Worm (Caenorhabditis elegans): ENCODE results near the gene W06H8.6.
A peak's percentile ranks its signal among the peaks of the same experiment; 100 is the strongest.

Gene W06H8.6

DNA sequence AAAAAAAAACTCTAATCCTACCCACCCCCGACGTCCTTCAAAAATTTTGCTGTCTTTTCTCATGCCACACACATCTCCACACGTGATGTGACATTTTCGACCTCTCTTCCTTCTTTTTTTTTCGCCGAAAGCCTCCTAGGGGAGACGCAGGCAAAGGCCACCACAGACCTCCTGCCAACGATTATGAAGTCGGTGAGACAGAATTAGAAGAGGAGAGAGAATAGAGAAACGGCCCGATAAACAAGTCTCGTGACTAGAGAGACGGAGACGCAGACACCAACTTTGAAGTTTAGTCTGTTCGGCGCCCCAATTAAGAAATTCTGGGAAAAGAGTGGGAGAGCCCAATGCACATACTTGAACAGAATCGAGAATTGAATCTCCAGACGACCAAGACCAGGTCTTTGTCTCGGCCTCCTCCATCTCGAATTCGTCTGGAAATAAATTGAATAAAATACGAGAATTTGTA, 2.3 kb downstream of the W06H8.6 start (continued):
- TF ChIP-seq T26A5.8 (tag; optimal IDR thresholded peaks at IDR 0.05) (no peak), ama-1 (optimal IDR thresholded peaks at IDR 0.05) (peak; percentile 58), ama-1 (GFP tag; optimal IDR thresholded peaks at IDR 0.05) (peak; percentile 70 to 81), hmg-1.2 (GFP tag; IDR thresholded peaks at IDR 0.05) (peak; percentile 82), F37B4.10 (GFP tag; IDR thresholded peaks at IDR 0.05) (peak; percentile 84; the same call in 1 of the 2 replicates), F23B12.7 (tag; optimal IDR thresholded peaks at IDR 0.05; ENCODE audit: insufficient read depth) (peak; percentile 31), die-1 (tag; optimal IDR thresholded peaks at IDR 0.05) (no peak), T07F8.4 (tag; optimal IDR thresholded peaks at IDR 0.05) (peak; percentile 17), ZK185.1 (tag; optimal IDR thresholded peaks at IDR 0.05; ENCODE audit: poor library complexity, severe bottlenecking) (peak; percentile 80), snpc-4 (GFP tag; optimal IDR thresholded peaks at IDR 0.05) (peak; percentile 9), snpc-4 (tag; optimal IDR thresholded peaks at IDR 0.05) (peak in 3 of 4 experiments; percentile 68 to 79 (median 74)), fkh-3 (tag; optimal IDR thresholded peaks at IDR 0.05) (no peak), bed-2 (GFP tag; IDR thresholded peaks at IDR 0.05) (no peak), unc-130 (GFP tag; optimal IDR thresholded peaks at IDR 0.05) (no peak), nfyb-1 (GFP tag; IDR thresholded peaks at IDR 0.05) (peak; percentile 93), madf-3 (GFP tag; IDR thresholded peaks at IDR 0.05) (0 out of 2 replicates have a peak, but pooled peaks have one; percentile 11), dox-1 (GFP tag; IDR thresholded peaks at IDR 0.05) (peak; percentile 89), tbp1 (GFP tag; optimal IDR thresholded peaks at IDR 0.05) (peak; percentile 61), snpc-1.1 (tag; optimal IDR thresholded peaks at IDR 0.05; ENCODE audit: insufficient read depth) (no peak), aptf-2 (GFP tag; conservative IDR thresholded peaks at IDR 0.05) (no peak), nfya-1 (tag; optimal IDR thresholded peaks at IDR 0.05; ENCODE audit: borderline replicate concordance, insufficient read depth) (no peak), tlf-1 (GFP tag; optimal IDR thresholded peaks at IDR 0.05) (peak; percentile 83), cebp-1 (GFP tag; IDR thresholded peaks at IDR 0.05) (peak; percentile 79), cebp-1 (tag; optimal IDR thresholded peaks at IDR 0.05) (peak; percentile 94), K11D2.4 (GFP tag; IDR thresholded peaks at IDR 0.05) (peak; percentile 92), madf-8 (GFP tag; conservative IDR thresholded peaks at IDR 0.05) (no peak), F10E7.11 (tag; optimal IDR thresholded peaks at IDR 0.05) (no peak), ceh-40 (GFP tag; IDR thresholded peaks at IDR 0.05) (no peak), cebp-2 (GFP tag; IDR thresholded peaks at IDR 0.05) (peak; percentile 88; the same call in 1 of the 2 replicates), madf-10 (tag; optimal IDR thresholded peaks at IDR 0.05) (peak; percentile 98), nhr-90 (tag; optimal IDR thresholded peaks at IDR 0.05) (peak; percentile 83), mes-4 (tag; optimal IDR thresholded peaks at IDR 0.05) (no peak), ets-4 (GFP tag; optimal IDR thresholded peaks at IDR 0.05) (no peak), somi-1 (GFP tag; optimal IDR thresholded peaks at IDR 0.05) (peak; percentile 93), C06A6.2 (GFP tag; conservative IDR thresholded peaks at IDR 0.05) (peak; percentile 89), snpc-1.3 (tag; optimal IDR thresholded peaks at IDR 0.05; ENCODE audit: insufficient read depth) (no peak), K12H6.12 (tag; optimal IDR thresholded peaks at IDR 0.05) (peak; percentile 96), ztf-22 (GFP tag; optimal IDR thresholded peaks at IDR 0.05) (peak; percentile 57), lag-1 (GFP tag; IDR thresholded peaks at IDR 0.05) (no peak), egl-44 (GFP tag; IDR thresholded peaks at IDR 0.05) (peak; percentile 83), ceh-79 (tag; optimal IDR thresholded peaks at IDR 0.05) (no peak), hmg-20 (GFP tag; IDR thresholded peaks at IDR 0.05) (peak; percentile 58; the same call in 1 of the 2 replicates), F57A8.1 (GFP tag; optimal IDR thresholded peaks at IDR 0.05) (no peak), attf-3 (GFP tag; conservative IDR thresholded peaks at IDR 0.05) (no peak), zim-3 (tag; optimal IDR thresholded peaks at IDR 0.05) (peak; percentile 72)

Data from whole organism, young adult.